Worm (Caenorhabditis elegans): ENCODE measurements around the gene thoc-2.

Gene thoc-2

DNA sequence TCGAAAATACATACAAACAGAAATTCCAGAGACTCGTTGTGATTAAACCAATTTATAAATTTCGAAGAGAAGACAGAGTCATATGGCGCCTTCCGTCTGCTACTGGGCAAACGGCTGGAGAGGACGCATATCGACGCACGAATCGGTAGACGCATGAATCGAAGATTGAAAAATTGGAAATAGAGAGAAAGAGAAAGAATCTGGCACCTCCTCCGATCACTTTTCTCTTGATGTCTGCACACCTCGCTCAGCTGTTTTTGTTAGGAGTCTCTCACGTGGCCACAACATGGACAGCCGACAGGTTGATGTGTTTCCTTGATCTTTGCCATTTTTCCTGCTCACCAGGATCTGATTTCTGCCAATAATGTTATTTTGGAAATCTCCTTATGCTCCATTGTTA lies 7.7 kb upstream of the thoc-2 start:
- TF ChIP-seq dve-1 (tag; optimal IDR thresholded peaks at IDR 0.05; ENCODE audit: insufficient read depth), result no peak
- no peak for TF ChIP-seq gei-8 (GFP tag; optimal IDR thresholded peaks at IDR 0.05)
- TF ChIP-seq dmd-6 (GFP tag; IDR thresholded peaks at IDR 0.05), result peak; percentile 57
- no peak for TF ChIP-seq fkh-10 (GFP tag; optimal IDR thresholded peaks at IDR 0.05)
- no peak for TF ChIP-seq nhr-42 (GFP tag; IDR thresholded peaks at IDR 0.05)
- no peak for TF ChIP-seq jun-1 (tag; optimal IDR thresholded peaks at IDR 0.05)
- TF ChIP-seq unc-130 (GFP tag; optimal IDR thresholded peaks at IDR 0.05), result no peak
- no peak for TF ChIP-seq cey-2 (tag; optimal IDR thresholded peaks at IDR 0.05; ENCODE audit: borderline replicate concordance, insufficient read depth)
- TF ChIP-seq zip-11 (GFP tag; IDR thresholded peaks at IDR 0.05), result no peak
- peak; percentile 62 for TF ChIP-seq mxl-3 (GFP tag; optimal IDR thresholded peaks at IDR 0.05)
- peak; percentile 1 for TF ChIP-seq mes-2 (tag; optimal IDR thresholded peaks at IDR 0.05; ENCODE audit: poor library complexity, severe bottlenecking)
- TF ChIP-seq D1046.2 (GFP tag; IDR thresholded peaks at IDR 0.05), result no peak
- no peak for TF ChIP-seq nhr-10 (tag; optimal IDR thresholded peaks at IDR 0.05)
- peak; percentile 52 for TF ChIP-seq hlh-30 (tag; optimal IDR thresholded peaks at IDR 0.05; ENCODE audit: insufficient read depth)
- no peak for TF ChIP-seq F37D6.2 (tag; optimal IDR thresholded peaks at IDR 0.05)
- TF ChIP-seq unc-62 (GFP tag; optimal IDR thresholded peaks at IDR 0.05 in 1 of 2), result peak in 1 of 2 experiments; percentile 96
- TF ChIP-seq unc-62 (tag; optimal IDR thresholded peaks at IDR 0.05), result no peak
- no peak for TF ChIP-seq snpc-1.2 (GFP tag; IDR thresholded peaks at IDR 0.05)
- no peak for TF ChIP-seq nhr-111 (GFP tag; optimal IDR thresholded peaks at IDR 0.05)
- no peak for TF ChIP-seq lir-3 (tag; optimal IDR thresholded peaks at IDR 0.05)
- no peak for TF ChIP-seq ceh-44 (GFP tag; IDR thresholded peaks at IDR 0.05)
- TF ChIP-seq F26F4.8 (GFP tag; conservative IDR thresholded peaks at IDR 0.05), result no peak
- TF ChIP-seq unc-39 (tag; optimal IDR thresholded peaks at IDR 0.05), result no peak
- TF ChIP-seq nhr-48 (tag; optimal IDR thresholded peaks at IDR 0.05), result no peak
- TF ChIP-seq lsy-2 (tag; optimal IDR thresholded peaks at IDR 0.05), result peak in 1 of 2 experiments; percentile 31
- no peak for TF ChIP-seq vab-7 (GFP tag; IDR thresholded peaks at IDR 0.05)
- no peak for TF ChIP-seq pqm-1 (tag; optimal IDR thresholded peaks at IDR 0.05)
- TF ChIP-seq hlh-11 (tag; optimal IDR thresholded peaks at IDR 0.05), result peak; percentile 72
- peak; percentile 35 for TF ChIP-seq nhr-28 (tag; optimal IDR thresholded peaks at IDR 0.05)
- no peak for TF ChIP-seq nhr-237 (tag; optimal IDR thresholded peaks at IDR 0.05)
- no peak for TF ChIP-seq lin-13 (GFP tag; optimal IDR thresholded peaks at IDR 0.05)
- TF ChIP-seq rbr-2 (tag; optimal IDR thresholded peaks at IDR 0.05), result no peak
- peak; percentile 96 for TF ChIP-seq aha-1 (tag)
- no peak for TF ChIP-seq snpc-4 (tag; optimal IDR thresholded peaks at IDR 0.05)
- no peak for TF ChIP-seq lim-7 (GFP tag; IDR thresholded peaks at IDR 0.05)
- 0 out of 2 replicates have a peak, but pooled peaks have one; percentile 41 for TF ChIP-seq tra-1 (GFP tag; IDR thresholded peaks at IDR 0.05)
- no peak for TF ChIP-seq fos-1 (tag; optimal IDR thresholded peaks at IDR 0.05)
- TF ChIP-seq ztf-11 (tag; optimal IDR thresholded peaks at IDR 0.05), result no peak
- TF ChIP-seq madf-5 (GFP tag; IDR thresholded peaks at IDR 0.05), result no peak
- TF ChIP-seq sdz-12 (GFP tag; optimal IDR thresholded peaks at IDR 0.05), result no peak
- no peak for TF ChIP-seq ztf-7 (tag; optimal IDR thresholded peaks at IDR 0.05)
- no peak for TF ChIP-seq mdt-29 (GFP tag; IDR thresholded peaks at IDR 0.05)
- peak in 1 of 2 experiments; percentile 12 for TF ChIP-seq mdl-1 (tag; optimal IDR thresholded peaks at IDR 0.05)
- TF ChIP-seq nhr-76 (tag; optimal IDR thresholded peaks at IDR 0.05), result peak; percentile 38
- TF ChIP-seq hif-1 (tag; optimal IDR thresholded peaks at IDR 0.05), result no peak

Data from whole organism, L4 larva.